Fruit fly (Drosophila melanogaster) whole organism, adult: Measurements from ENCODE around the gene GILT2.

Experiments
- CG11617 ChIP-seq: fragments of 200-800 bp; sonication (Bioruptor generic); optimal IDR thresholded peaks from 2 replicates; lab custom pipeline; 2017; ENCODE audit warnings: mild to moderate bottlenecking, missing biosample characterization, missing genetic modification reagents, missing genetic modification characterization
- CG12768 ChIP-seq: fragments of 200-800 bp; sonication (Bioruptor generic); optimal IDR thresholded peaks from 2 replicates; lab custom pipeline; 2017; ENCODE audit warnings: missing biosample characterization, missing genetic modification characterization, mild to moderate bottlenecking, moderate library complexity, missing genetic modification reagents
- CG14711 ChIP-seq: fragments of 200-800 bp; sonication (Bioruptor generic); optimal IDR thresholded peaks from 2 replicates; lab custom pipeline; 2018; ENCODE audit warnings: missing biosample characterization, mild to moderate bottlenecking, missing genetic modification characterization, moderate library complexity
- CG1620 ChIP-seq: fragments of 200-800 bp; sonication (Bioruptor generic); optimal IDR thresholded peaks from 2 replicates; lab custom pipeline; 2016; ENCODE audit warnings: missing biosample characterization, missing genetic modification characterization
- CG33017 ChIP-seq: fragments of 200-800 bp; sonication (Bioruptor generic); optimal IDR thresholded peaks from 2 replicates; lab custom pipeline; 2018; ENCODE audit warnings: missing biosample characterization, mild to moderate bottlenecking, missing genetic modification characterization, moderate library complexity
- CG5204 ChIP-seq: fragments of 200-800 bp; sonication (Bioruptor generic); optimal IDR thresholded peaks from 2 replicates; lab custom pipeline; 2016; ENCODE audit warnings: missing biosample characterization, missing genetic modification characterization
- CG7045 ChIP-seq: fragments of 200-800 bp; sonication (Bioruptor generic); optimal IDR thresholded peaks from 2 replicates; lab custom pipeline; 2017; ENCODE audit warnings: missing biosample characterization, mild to moderate bottlenecking, missing genetic modification characterization
- CG7101 ChIP-seq: fragments of 200-800 bp; sonication (Bioruptor generic); optimal IDR thresholded peaks from 2 replicates; lab custom pipeline; 2018; ENCODE audit warnings: missing biosample characterization, mild to moderate bottlenecking, missing genetic modification characterization, moderate library complexity
- Clk ChIP-seq: fragments of 200-800 bp; sonication (Bioruptor generic); optimal IDR thresholded peaks from 2 replicates; lab custom pipeline; 2017; ENCODE audit warnings: missing biosample characterization, missing genetic modification characterization
- Crg-1 ChIP-seq: fragments of 200-800 bp; sonication (Bioruptor generic); optimal IDR thresholded peaks from 2 replicates; lab custom pipeline; 2016; ENCODE audit warnings: missing biosample characterization, missing genetic modification characterization
- Hr96 ChIP-seq: fragments of 200-800 bp; sonication (Bioruptor generic); optimal IDR thresholded peaks from 2 replicates; lab custom pipeline; 2016; ENCODE audit warnings: missing biosample characterization, missing genetic modification characterization
- Mnt ChIP-seq: fragments of 200-800 bp; sonication (Bioruptor generic); optimal IDR thresholded peaks from 2 replicates; lab custom pipeline; 2016; ENCODE audit warnings: missing biosample characterization, mild to moderate bottlenecking, missing genetic modification characterization
- bab1 ChIP-seq: fragments of 200-800 bp; sonication (Bioruptor generic); optimal IDR thresholded peaks from 3 replicates; lab custom pipeline; 2019; ENCODE audit warnings: missing biosample characterization, mild to moderate bottlenecking, missing genetic modification characterization, moderate library complexity
- cic ChIP-seq: fragments of 200-800 bp; sonication (Bioruptor generic); optimal IDR thresholded peaks from 2 replicates; lab custom pipeline; 2017; ENCODE audit warnings: missing biosample characterization, mild to moderate bottlenecking, missing genetic modification characterization, moderate library complexity
- cnc ChIP-seq, 2 experiments: fragments of >200 bp; optimal IDR thresholded peaks; 2 replicates each; lab custom pipeline; 2017
- kay ChIP-seq: fragments of 200-800 bp; sonication (Bioruptor generic); peaks from one replicate; lab custom pipeline; 2016; ENCODE audit warnings: missing biosample characterization, missing genetic modification characterization, borderline replicate concordance
- ovo ChIP-seq: fragments of 200-800 bp; sonication (Bioruptor generic); optimal IDR thresholded peaks from 2 replicates; lab custom pipeline; 2016; ENCODE audit warnings: missing biosample characterization, missing genetic modification characterization
- pad ChIP-seq: fragments of 200-800 bp; sonication (Bioruptor generic); optimal IDR thresholded peaks from 3 replicates; lab custom pipeline; 2017; ENCODE audit warnings: missing biosample characterization, missing genetic modification characterization, mild to moderate bottlenecking, moderate library complexity, missing genetic modification reagents
- tj ChIP-seq: fragments of 200-800 bp; sonication (Bioruptor generic); optimal IDR thresholded peaks from 3 replicates; lab custom pipeline; 2017; ENCODE audit warnings: missing biosample characterization, mild to moderate bottlenecking, missing genetic modification characterization, moderate library complexity
- toe ChIP-seq: fragments of 200-800 bp; sonication (Bioruptor generic); optimal IDR thresholded peaks from 2 replicates; lab custom pipeline; 2016; ENCODE audit warnings: missing biosample characterization, missing genetic modification characterization

Gene GILT2

dm6 chr3R:23658948-23659347 is 19.7 kb upstream of the GILT2 start:
- no peak for TF ChIP-seq CG33017 (tag; lab: Kevin White, UChicago)
- no peak for TF ChIP-seq CG14711 (tag; lab: Kevin White, UChicago)
- TF ChIP-seq Hr96 (GFP tag; lab: Kevin White, UChicago), result no peak
- TF ChIP-seq tj (GFP tag; lab: Kevin White, UChicago), result peak; percentile 97
- TF ChIP-seq Mnt (GFP tag; lab: Kevin White, UChicago), result no peak
- TF ChIP-seq Crg-1 (GFP tag; lab: Kevin White, UChicago), result no peak

- TF ChIP-seq CG7101 (tag; lab: Kevin White, UChicago) (no peak), CG5204 (GFP tag; lab: Kevin White, UChicago) (no peak), pad (no peak), ovo (GFP tag; lab: Kevin White, UChicago) (no peak), CG12768 (GFP tag; lab: Kevin White, UChicago) (no peak), CG1620 (GFP tag; lab: Kevin White, UChicago) (no peak), CG7045 (GFP tag; lab: Kevin White, UChicago) (no peak), Clk (GFP tag; lab: Kevin White, UChicago) (no peak), tj (GFP tag; lab: Kevin White, UChicago) (no peak), cnc (optimal IDR thresholded peaks at IDR 0.05; lab: Kevin White, UChicago) (no peak), Hr96 (GFP tag; lab: Kevin White, UChicago) (no peak), Crg-1 (GFP tag; lab: Kevin White, UChicago) (no peak)
These were observed 19.1 kb upstream of the GILT2 start for dm6 chr3R:23659598-23659997.

dm6 chr3R:23662782-23663181 is 15.9 kb upstream of the GILT2 start:
- TF ChIP-seq CG7101 (tag; lab: Kevin White, UChicago), result no peak
- TF ChIP-seq CG14711 (tag; lab: Kevin White, UChicago), result no peak
- TF ChIP-seq CG11617 (GFP tag; lab: Kevin White, UChicago), result no peak
- no peak for TF ChIP-seq CG7045 (GFP tag; lab: Kevin White, UChicago)
- no peak for TF ChIP-seq kay
- TF ChIP-seq cnc (optimal IDR thresholded peaks at IDR 0.05; lab: Kevin White, UChicago), result no peak
- TF ChIP-seq CG1620 (GFP tag; lab: Kevin White, UChicago), result no peak
- TF ChIP-seq bab1 (GFP tag; lab: Kevin White, UChicago), result no peak
- TF ChIP-seq Mnt (GFP tag; lab: Kevin White, UChicago), result no peak

dm6 chr3R:23664437-23664836 is 14.3 kb upstream of the GILT2 start:
- TF ChIP-seq toe (GFP tag; lab: Kevin White, UChicago), result no peak
- TF ChIP-seq tj (GFP tag; lab: Kevin White, UChicago), result peak; percentile 20
- no peak for TF ChIP-seq CG11617 (GFP tag; lab: Kevin White, UChicago)
- peak; percentile 77 for TF ChIP-seq kay
- no peak for TF ChIP-seq CG5204 (GFP tag; lab: Kevin White, UChicago)

dm6 chr3R:23666672-23667211 is 12.0 kb upstream of the GILT2 start:
- TF ChIP-seq Clk (GFP tag; lab: Kevin White, UChicago) (no peak), cnc (optimal IDR thresholded peaks at IDR 0.05; lab: Kevin White, UChicago) (no peak), pad (no peak), CG12768 (GFP tag; lab: Kevin White, UChicago) (no peak), Mnt (GFP tag; lab: Kevin White, UChicago) (no peak), CG33017 (tag; lab: Kevin White, UChicago) (no peak), CG14711 (tag; lab: Kevin White, UChicago) (no peak), bab1 (GFP tag; lab: Kevin White, UChicago) (no peak), toe (GFP tag; lab: Kevin White, UChicago) (no peak), CG11617 (GFP tag; lab: Kevin White, UChicago) (no peak), tj (GFP tag; lab: Kevin White, UChicago) (no peak), CG5204 (GFP tag; lab: Kevin White, UChicago) (no peak), CG7101 (tag; lab: Kevin White, UChicago) (no peak)

dm6 chr3R:23667451-23667850 is 11.2 kb upstream of the GILT2 start:
- TF ChIP-seq bab1 (GFP tag; lab: Kevin White, UChicago) (no peak), CG33017 (tag; lab: Kevin White, UChicago) (no peak), CG1620 (GFP tag; lab: Kevin White, UChicago) (no peak), CG12768 (GFP tag; lab: Kevin White, UChicago) (peak; percentile 39), cnc (optimal IDR thresholded peaks at IDR 0.05; lab: Kevin White, UChicago) (no peak), ovo (GFP tag; lab: Kevin White, UChicago) (no peak), CG7045 (GFP tag; lab: Kevin White, UChicago) (peak; percentile 42), pad (no peak), Clk (GFP tag; lab: Kevin White, UChicago) (no peak), kay (no peak), Crg-1 (GFP tag; lab: Kevin White, UChicago) (no peak), CG7101 (tag; lab: Kevin White, UChicago) (no peak), CG11617 (GFP tag; lab: Kevin White, UChicago) (no peak), CG5204 (GFP tag; lab: Kevin White, UChicago) (peak; percentile 19), cic (GFP tag; lab: Kevin White, UChicago) (no peak), Mnt (GFP tag; lab: Kevin White, UChicago) (no peak)
